Worm (Caenorhabditis elegans) whole organism, L3 larva: ENCODE measurements around the gene sra-4.

Experiments
- ama-1 ChIP-seq: fragments of 150-350 bp; optimal IDR thresholded peaks from 2 replicates; lab custom pipeline; 2018
- ceh-16 ChIP-seq: sonication (generic microtip); optimal IDR thresholded peaks from 2 replicates; lab custom pipeline; 2017; ENCODE audit warnings: missing biosample characterization, missing genetic modification characterization
- ceh-9 ChIP-seq: sonication (generic microtip); optimal IDR thresholded peaks from 2 replicates; lab custom pipeline; 2018; ENCODE audit warnings: missing biosample characterization, missing genetic modification characterization
- egl-5 ChIP-seq: fragments of 150-350 bp; optimal IDR thresholded peaks from 2 replicates; lab custom pipeline; 2017; ENCODE audit warnings: missing biosample characterization, missing genetic modification reagents, missing genetic modification characterization, inconsistent platforms
- lin-39 ChIP-seq: fragments of 150-350 bp; optimal IDR thresholded peaks from 2 replicates; lab custom pipeline; 2018; ENCODE audit warnings: missing biosample characterization, missing genetic modification reagents, missing genetic modification characterization
- mdl-1 ChIP-seq: fragments of 150-350 bp; optimal IDR thresholded peaks from 2 replicates; lab custom pipeline; 2014; ENCODE audit warnings: missing biosample characterization, missing genetic modification characterization
- nhr-11 ChIP-seq: fragments of 150-350 bp; optimal IDR thresholded peaks from 2 replicates; lab custom pipeline; 2014; ENCODE audit warnings: missing biosample characterization, missing genetic modification characterization
- nhr-28 ChIP-seq: fragments of 150-350 bp; optimal IDR thresholded peaks from 2 replicates; lab custom pipeline; 2014; ENCODE audit warnings: missing biosample characterization, missing genetic modification characterization
- nhr-76 ChIP-seq: fragments of 150-350 bp; sonication (generic microtip); optimal IDR thresholded peaks from 5 replicates; lab custom pipeline; 2014; ENCODE audit warnings: missing biosample characterization, missing genetic modification characterization
- nhr-77 ChIP-seq: fragments of 150-350 bp; optimal IDR thresholded peaks from 2 replicates; lab custom pipeline; 2014; ENCODE audit warnings: missing biosample characterization, missing genetic modification characterization
- pha-4 ChIP-seq: fragments of 150-350 bp; optimal IDR thresholded peaks from 2 replicates; lab custom pipeline; 2014; ENCODE audit warnings: missing biosample characterization, missing genetic modification reagents, missing genetic modification characterization
- sea-2 ChIP-seq: fragments of 150-350 bp; sonication (generic microtip); optimal IDR thresholded peaks from 4 replicates; lab custom pipeline; 2014; ENCODE audit warnings: missing biosample characterization, missing genetic modification reagents, missing genetic modification characterization
- snpc-4 ChIP-seq: fragments of 150-350 bp; optimal IDR thresholded peaks from 2 replicates; lab custom pipeline; 2014; ENCODE audit warnings: missing biosample characterization, missing genetic modification characterization
- zag-1 ChIP-seq: fragments of 150-350 bp; optimal IDR thresholded peaks from 2 replicates; lab custom pipeline; 2014; ENCODE audit warnings: missing biosample characterization, missing genetic modification characterization

DNA sequence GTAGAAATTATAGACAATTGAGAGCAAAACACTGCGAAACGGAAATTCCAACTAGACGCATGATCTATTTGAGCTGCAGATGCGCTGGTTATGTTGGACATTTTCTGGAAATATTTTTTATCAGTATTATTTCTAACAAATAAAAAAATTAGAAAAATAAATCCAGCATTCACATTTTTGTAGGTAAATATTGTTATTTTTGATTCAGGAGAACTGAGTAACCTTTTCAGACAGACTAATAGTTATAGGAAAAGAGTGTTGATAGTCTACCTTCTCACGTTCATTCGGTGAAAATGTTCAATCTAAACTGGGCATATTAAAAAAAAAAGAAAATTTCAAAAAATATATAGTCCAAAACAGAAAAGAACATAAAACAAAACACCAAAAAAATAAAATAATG, 21.1 kb downstream of the sra-4 start, which contains the start of gene sra-1:
- TF ChIP-seq ama-1 (no peak), mdl-1 (tag; lab: Kevin White, UChicago) (no peak), ceh-16 (no peak), snpc-4 (tag; lab: Kevin White, UChicago) (no peak), ceh-9 (no peak), nhr-28 (tag; lab: Kevin White, UChicago) (no peak), lin-39 (tag; lab: Kevin White, UChicago) (no peak), zag-1 (tag; lab: Kevin White, UChicago) (no peak), egl-5 (no peak), nhr-76 (tag; lab: Kevin White, UChicago) (no peak), nhr-77 (tag; lab: Kevin White, UChicago) (no peak), sea-2 (GFP tag; lab: Kevin White, UChicago) (no peak), pha-4 (tag; lab: Kevin White, UChicago) (no peak), nhr-11 (tag; lab: Kevin White, UChicago) (no peak)
